Fruit fly (Drosophila melanogaster) Kc167 (cell line): ENCODE measurements around the gene CG8132.

Experiments
- Myc ChIP-seq: fragments of >200 bp; optimal IDR thresholded peaks from 2 replicates; lab custom pipeline; 2017; ENCODE audit warnings: missing external identifiers
- Sin3A ChIP-seq: fragments of >200 bp; optimal IDR thresholded peaks from 2 replicates; lab custom pipeline; 2018; ENCODE audit warnings: missing external identifiers
- h ChIP-seq: fragments of >200 bp; optimal IDR thresholded peaks from 3 replicates; lab custom pipeline; 2018; ENCODE audit warnings: missing external identifiers
- insv ChIP-seq: fragments of >200 bp; optimal IDR thresholded peaks from 3 replicates; lab custom pipeline; 2018; ENCODE audit warnings: missing external identifiers
- psq ChIP-seq: fragments of >200 bp; optimal IDR thresholded peaks from 2 replicates; lab custom pipeline; 2017; ENCODE audit warnings: missing external identifiers
- ttk ChIP-seq: sonication (Bioruptor generic); optimal IDR thresholded peaks from 2 replicates; lab custom pipeline; 2017; ENCODE audit warnings: missing external identifiers

The CG8132 gene

DNA sequence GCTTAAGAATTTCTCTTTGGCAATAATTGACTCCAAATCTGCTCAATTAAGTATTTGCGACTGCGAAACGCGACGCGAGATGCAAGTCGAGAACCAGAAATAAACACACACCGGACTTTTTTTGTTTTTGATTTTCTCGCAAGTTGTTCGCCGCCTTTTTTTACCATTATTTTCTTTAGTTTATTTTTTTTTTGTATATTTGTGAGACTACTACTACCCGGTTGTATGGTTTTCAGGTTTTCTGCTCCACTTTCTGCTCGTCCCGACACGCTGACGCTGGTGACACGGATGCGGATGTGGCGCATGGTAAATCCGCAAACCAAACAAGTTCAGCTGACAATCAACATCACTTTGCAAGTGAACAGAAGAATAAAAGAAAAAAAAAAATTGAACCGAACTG is 20.3 kb upstream of the CG8132 start:
- TF ChIP-seq h (lab: Kevin White, UChicago) (no peak), psq (lab: Kevin White, UChicago) (no peak), Sin3A (lab: Kevin White, UChicago) (no peak), insv (lab: Kevin White, UChicago) (no peak), ttk (no peak), Myc (no peak)

DNA sequence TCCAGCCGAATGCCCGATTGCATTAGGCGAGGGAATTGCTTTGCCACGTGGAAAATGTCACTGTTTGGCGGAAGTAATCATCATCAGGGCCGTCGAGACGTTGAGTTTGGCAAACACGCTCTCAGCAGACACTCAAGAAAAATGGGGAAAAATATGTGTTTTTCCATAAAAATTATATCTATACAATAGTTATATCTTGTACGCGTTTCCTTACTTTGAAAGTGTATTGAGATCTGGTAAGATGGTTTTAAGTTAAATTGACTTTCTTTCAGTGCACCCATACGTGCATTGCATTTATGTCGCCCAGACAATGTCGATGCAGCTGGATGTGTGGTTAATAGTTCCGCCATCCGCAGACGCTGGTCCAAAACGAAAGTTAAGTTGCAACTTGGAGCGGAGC is 15.3 kb upstream of the CG8132 start:
- TF ChIP-seq Myc (no peak), Sin3A (lab: Kevin White, UChicago) (no peak), ttk (no peak)

DNA sequence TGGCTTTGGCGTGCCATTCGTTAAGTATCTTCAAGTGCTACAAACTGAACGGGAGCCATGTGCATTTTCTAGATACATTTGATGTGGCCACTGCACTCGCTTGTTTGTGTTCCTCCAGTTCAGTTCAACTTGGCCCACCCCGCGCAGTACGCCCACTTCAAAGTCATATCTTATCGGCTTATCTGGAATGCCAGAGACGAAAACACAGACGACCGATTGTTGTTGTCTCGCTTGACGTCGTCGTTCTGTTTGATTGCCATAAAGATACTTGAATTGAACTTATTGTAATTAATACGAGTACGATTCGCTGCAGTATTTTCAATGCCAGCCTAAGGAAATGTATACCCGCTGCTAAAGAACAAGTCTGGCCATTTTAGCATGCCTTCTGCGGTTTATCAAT is 13.7 kb upstream of the CG8132 start:
- TF ChIP-seq psq (lab: Kevin White, UChicago) (no peak), Myc (no peak), Sin3A (lab: Kevin White, UChicago) (no peak), insv (lab: Kevin White, UChicago) (no peak), h (lab: Kevin White, UChicago) (no peak), ttk (no peak)

DNA sequence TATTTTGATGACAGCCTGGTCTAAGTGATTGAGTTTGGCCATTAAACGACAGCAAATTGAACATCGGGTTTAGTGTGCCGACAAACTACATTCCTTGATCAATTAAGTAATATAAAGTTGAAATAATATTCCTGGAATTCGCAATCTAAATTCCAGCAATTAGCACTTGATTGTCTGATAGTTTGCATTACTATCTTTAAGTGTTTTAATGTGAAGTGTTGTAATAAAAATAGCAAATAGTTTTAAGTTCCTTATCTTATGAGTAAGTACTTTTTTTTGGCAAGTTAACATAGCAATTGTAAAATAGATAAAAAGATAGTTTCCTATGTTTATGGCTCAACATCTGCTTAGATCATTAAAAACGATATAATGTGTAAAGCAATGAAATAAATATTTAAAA is 13.0 kb upstream of the CG8132 start:
- TF ChIP-seq insv (lab: Kevin White, UChicago) (no peak), Sin3A (lab: Kevin White, UChicago) (no peak), Myc (no peak), ttk (no peak), h (lab: Kevin White, UChicago) (no peak), psq (lab: Kevin White, UChicago) (no peak)

DNA sequence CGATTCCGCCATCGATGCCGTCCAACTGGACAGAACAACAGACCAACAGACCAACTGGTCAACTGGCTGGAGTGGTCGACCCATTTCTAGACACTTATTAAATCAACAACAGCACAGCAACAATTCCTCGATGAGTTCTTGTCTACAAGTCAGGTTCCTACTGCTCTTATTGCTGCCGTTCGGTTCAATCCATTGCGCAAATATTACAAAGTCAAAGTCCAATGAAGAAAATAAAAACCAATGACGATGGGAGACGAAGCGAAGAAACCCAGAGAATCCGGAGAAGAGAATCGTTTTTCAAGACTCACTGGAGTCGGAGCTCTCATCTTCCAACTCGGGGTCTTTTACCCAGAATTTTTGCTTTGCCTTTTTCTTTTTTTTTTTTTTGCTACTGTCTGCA is 12.3 kb upstream of the CG8132 start:
- TF ChIP-seq Myc, result no peak
- no peak for TF ChIP-seq insv (lab: Kevin White, UChicago)
- TF ChIP-seq h (lab: Kevin White, UChicago), result no peak
- no peak for TF ChIP-seq ttk
- TF ChIP-seq psq (lab: Kevin White, UChicago), result no peak
- no peak for TF ChIP-seq Sin3A (lab: Kevin White, UChicago)

DNA sequence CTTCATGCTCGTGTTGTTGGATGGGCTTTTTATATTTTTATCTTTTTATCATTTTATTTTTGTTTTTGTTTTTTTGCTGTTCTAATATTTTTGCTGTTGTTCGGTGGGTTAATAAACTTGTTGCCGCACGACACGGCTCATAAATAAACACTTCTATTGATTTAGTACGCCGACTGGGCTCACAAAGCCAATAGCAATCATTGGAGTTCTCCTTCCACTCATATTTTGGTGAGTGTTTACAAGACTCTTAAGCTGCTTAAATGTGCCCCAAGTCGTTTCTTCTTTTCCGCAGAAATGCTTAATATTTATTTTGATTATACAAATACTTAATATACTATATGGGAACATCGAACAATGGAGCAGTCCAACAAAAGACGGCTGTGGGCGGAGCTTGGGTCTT is 11.1 kb upstream of the CG8132 start:
- TF ChIP-seq ttk, result no peak
- TF ChIP-seq Sin3A (lab: Kevin White, UChicago), result no peak
- no peak for TF ChIP-seq Myc
- no peak for TF ChIP-seq h (lab: Kevin White, UChicago)
- TF ChIP-seq psq (lab: Kevin White, UChicago), result no peak
- TF ChIP-seq insv (lab: Kevin White, UChicago), result no peak

DNA sequence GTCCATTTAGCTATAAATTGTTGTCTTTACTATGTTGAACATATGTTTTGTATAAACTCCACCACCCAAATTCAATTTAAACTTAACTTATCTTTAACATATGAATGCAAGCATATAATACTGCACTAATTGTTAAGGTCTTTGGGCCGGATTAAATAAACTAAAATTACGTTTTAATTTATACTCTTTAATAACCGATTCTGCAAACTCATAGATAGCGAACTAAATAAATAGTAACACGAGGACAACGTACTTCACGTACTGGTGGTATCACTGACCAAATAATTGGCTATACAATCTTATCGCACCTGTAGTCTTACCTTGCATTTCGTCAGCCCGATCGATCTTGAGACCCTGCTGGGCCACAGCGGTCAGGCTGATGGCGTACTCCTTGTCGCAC is 8.9 kb upstream of the CG8132 start:
- TF ChIP-seq Sin3A (lab: Kevin White, UChicago), result no peak
- no peak for TF ChIP-seq h (lab: Kevin White, UChicago)
- no peak for TF ChIP-seq insv (lab: Kevin White, UChicago)
- no peak for TF ChIP-seq psq (lab: Kevin White, UChicago)
- TF ChIP-seq ttk, result no peak
- no peak for TF ChIP-seq Myc

DNA sequence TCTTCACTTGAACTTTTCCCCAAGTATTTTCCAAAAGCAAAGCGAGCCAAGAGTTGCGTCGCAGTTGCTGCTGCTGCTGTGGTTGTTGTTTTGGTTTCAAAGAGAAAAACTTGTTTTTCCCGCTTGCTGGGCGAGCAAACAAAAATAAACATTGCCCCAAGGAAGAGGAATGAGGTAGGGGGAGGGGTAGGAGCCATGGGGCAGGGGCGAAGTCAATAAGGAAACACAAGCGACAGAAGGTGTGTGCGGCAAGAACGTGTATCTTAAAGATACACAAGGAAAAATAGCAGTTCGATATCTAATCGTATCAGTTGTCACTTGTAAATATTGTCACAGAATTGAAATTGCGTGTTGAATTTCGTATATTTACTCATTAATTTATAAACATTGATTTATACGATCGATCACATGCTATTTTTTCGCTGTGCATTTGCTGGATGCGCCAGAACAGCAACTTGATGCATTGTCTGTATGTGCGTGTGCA is 7.7 kb upstream of the CG8132 start:
- TF ChIP-seq Sin3A (lab: Kevin White, UChicago) (no peak), insv (lab: Kevin White, UChicago) (no peak), ttk (no peak), psq (lab: Kevin White, UChicago) (no peak), h (lab: Kevin White, UChicago) (no peak), Myc (no peak)

DNA sequence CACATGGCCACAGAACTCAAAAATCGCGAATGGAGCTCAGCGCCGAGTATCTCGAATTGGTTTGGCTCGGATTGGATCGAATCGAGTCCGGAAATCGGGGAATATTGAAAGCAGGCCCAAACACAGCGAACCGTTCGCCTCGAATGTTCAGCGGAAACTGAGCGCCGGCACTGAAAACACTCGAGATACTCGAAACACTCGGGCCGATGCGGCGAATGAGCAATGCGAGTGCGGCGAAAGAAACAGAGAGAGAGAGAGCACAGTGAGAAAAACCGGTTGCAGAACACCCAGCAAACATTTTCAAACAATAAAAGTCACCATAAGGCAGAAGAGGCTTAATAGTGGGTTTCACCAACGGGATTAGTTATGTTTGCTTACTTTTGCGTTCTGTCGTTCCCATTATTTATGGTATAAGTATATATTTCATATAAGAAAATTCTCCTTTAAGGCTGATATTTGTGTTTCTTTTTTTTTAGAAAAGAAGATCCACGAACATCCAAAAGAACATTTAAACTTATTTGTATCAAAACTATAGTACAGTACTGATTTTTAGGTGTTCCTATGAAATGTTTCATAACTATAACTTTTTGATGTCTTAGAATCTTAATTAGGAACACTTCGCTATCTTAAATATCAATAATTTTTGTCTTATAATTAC is 6.8 kb upstream of the CG8132 start, which contains the start of gene FER:
FER (minus strand) TSS at position 162 of the 658 bp plus-strand sequence.
- no peak for TF ChIP-seq h (lab: Kevin White, UChicago)
- TF ChIP-seq psq (lab: Kevin White, UChicago), result no peak
- TF ChIP-seq Sin3A (lab: Kevin White, UChicago), result no peak
- TF ChIP-seq Myc, result no peak
- no peak for TF ChIP-seq ttk
- TF ChIP-seq insv (lab: Kevin White, UChicago), result no peak

DNA sequence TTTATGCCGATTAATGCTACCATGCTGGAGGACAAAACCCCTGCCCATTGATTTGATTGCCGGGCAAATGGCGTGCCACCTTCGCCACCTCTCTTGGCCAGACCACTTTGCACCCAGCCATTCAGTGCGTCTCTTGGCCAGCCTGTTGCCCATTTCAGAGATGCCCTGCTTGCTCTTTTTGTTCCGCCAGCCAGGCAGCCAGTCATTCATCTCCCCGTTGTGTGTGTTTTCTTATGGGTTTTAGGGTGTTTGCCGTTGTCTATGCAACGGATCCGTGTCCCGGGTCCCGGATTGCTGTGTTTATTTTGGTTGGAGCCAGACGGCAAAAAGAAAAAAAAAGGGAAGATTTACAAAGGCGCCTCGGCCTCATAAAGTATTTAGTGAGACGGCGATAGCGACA is 5.3 kb upstream of the CG8132 start:
- TF ChIP-seq Myc, result no peak
- no peak for TF ChIP-seq h (lab: Kevin White, UChicago)
- TF ChIP-seq ttk, result no peak
- no peak for TF ChIP-seq Sin3A (lab: Kevin White, UChicago)

DNA sequence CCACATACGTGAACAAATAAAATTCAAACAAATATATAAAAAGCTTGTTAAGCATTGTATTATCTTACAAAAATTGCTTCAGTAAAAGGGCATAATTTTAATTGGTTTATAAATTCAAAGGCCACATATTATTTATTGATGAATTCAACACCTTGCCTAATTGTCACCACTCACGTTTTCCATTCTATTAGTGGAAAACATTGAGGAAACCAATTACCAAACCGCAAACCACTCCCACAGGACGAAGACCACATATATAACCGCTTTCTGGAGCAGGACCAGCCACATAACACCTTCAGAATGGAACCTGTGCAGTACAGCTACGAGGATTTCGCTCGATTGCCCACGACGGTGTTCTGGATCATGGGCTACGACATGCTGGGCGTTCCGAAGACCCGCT is 3.4 kb upstream of the CG8132 start, which contains the start of gene Or85f:
Or85f (plus strand) TSS at position 301 of the 400 bp plus-strand sequence.
- TF ChIP-seq ttk (no peak), h (lab: Kevin White, UChicago) (no peak), Sin3A (lab: Kevin White, UChicago) (no peak), Myc (no peak), insv (lab: Kevin White, UChicago) (no peak)

DNA sequence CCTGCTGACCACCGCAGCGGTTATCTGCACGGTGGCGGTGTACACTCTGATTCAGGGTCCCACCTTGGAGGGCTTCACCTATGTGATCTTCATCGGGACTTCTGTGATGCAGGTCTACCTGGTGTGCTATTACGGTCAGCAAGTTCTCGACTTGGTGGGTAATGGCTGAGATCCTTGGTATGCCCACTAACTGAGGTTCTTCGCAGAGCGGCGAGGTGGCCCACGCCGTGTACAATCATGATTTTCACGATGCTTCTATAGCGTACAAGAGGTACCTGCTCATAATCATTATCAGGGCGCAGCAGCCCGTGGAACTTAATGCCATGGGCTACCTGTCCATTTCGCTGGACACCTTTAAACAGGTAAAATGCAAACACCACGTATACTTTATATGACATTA is 2.2 kb upstream of the CG8132 start:
- no peak for TF ChIP-seq h (lab: Kevin White, UChicago)
- no peak for TF ChIP-seq Sin3A (lab: Kevin White, UChicago)
- no peak for TF ChIP-seq insv (lab: Kevin White, UChicago)
- TF ChIP-seq psq (lab: Kevin White, UChicago), result no peak
- TF ChIP-seq Myc, result no peak
- TF ChIP-seq ttk, result no peak

DNA sequence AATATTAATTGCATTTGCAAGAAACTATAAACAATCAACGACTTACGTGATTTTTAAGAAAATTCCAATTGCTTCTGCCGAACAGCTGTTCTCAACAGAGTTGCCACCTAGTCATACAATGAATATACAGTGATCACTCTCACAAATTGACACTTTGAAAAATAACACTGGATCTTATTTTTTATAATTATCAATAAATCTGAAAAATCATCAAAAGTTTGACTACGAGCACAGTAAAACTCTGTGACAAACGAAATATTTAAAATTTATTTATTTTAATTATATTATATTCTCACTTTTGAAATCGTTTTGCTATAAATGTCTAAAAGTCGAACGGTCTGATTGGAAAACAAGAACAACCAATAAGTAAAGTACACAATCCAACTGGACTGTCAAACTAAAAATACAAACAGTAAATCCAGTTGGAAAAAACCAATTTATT is 1.3 kb upstream of the CG8132 start, which contains the start of gene CG34117:
CG34117 (minus strand) TSS at position 103 of the 442 bp plus-strand sequence.
- TF ChIP-seq Myc (no peak), insv (lab: Kevin White, UChicago) (no peak), psq (lab: Kevin White, UChicago) (no peak), ttk (no peak), h (lab: Kevin White, UChicago) (no peak), Sin3A (lab: Kevin White, UChicago) (no peak)
